Fruit fly (Drosophila melanogaster): ENCODE data around the gene CG32599.

Gene CG32599

DNA sequence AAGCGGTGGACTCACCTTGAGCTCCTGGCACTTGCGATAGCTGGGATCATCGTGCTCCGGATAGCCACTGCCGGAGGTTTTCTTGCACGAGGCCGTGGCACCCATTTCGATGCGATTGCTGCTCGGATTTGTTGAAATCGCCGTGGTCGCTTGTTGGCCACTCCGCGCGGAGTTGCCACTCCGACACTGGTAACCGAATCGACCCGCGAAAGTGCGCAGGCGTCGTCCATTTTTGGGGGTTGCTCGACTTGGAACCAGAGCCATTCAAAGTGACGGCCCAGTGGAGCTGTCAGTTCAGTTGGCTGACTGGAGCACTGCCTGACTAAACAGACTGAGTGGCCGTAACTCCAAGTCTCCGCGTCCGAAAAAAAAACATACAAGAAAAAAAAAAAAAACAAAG, 22.6 kb downstream of the CG32599 start, which contains the start of the genes CG13404 and na:
TSS of gene CG13404 (minus strand) at position 176 of the 400 bp plus-strand sequence.
TSS of gene na (plus strand) at position 293 of the 400 bp plus-strand sequence.
- TF ChIP-seq bab1 (GFP tag; optimal IDR thresholded peaks at IDR 0.05) (no peak), CG1620 (GFP tag; optimal IDR thresholded peaks at IDR 0.05) (no peak), Mnt (GFP tag; optimal IDR thresholded peaks at IDR 0.05) (no peak), toe (GFP tag; optimal IDR thresholded peaks at IDR 0.05) (no peak), CG12768 (GFP tag; optimal IDR thresholded peaks at IDR 0.05) (no peak), pad (GFP tag; optimal IDR thresholded peaks at IDR 0.05) (no peak), kay (GFP tag; ENCODE audit: borderline replicate concordance) (no peak), CG5204 (GFP tag; optimal IDR thresholded peaks at IDR 0.05) (no peak), Crg-1 (GFP tag; optimal IDR thresholded peaks at IDR 0.05) (no peak), cic (GFP tag; optimal IDR thresholded peaks at IDR 0.05) (no peak), CG7101 (tag; optimal IDR thresholded peaks at IDR 0.05) (no peak), CG11617 (GFP tag; optimal IDR thresholded peaks at IDR 0.05) (no peak)

DNA sequence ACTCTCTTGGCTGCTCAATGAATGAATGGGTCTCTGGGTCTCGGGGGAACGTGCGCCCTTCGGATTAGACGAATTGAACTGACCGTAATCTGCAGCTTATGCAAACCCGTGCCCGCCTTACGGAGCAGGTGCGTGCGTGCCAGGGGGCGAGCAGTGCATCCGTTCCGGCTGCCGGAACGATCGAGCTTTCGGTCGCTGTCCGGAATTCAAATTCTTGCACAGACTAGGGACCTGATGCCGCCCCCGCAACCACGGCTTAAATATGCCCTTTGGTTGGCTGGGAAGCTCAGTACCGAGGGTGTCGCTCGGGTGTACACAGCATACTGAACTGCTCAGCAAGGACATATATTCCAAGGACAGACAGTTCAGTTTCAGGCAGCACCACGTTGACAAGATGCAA, 33.9 kb downstream of the CG32599 start, which contains the start of gene Muc12Ea:
TSS of gene Muc12Ea (plus strand) at position 301 of the 400 bp plus-strand sequence.
- TF ChIP-seq ovo (GFP tag; optimal IDR thresholded peaks at IDR 0.05) (no peak), CG7045 (GFP tag; optimal IDR thresholded peaks at IDR 0.05) (no peak), tj (GFP tag; optimal IDR thresholded peaks at IDR 0.05) (no peak), Hr96 (GFP tag; optimal IDR thresholded peaks at IDR 0.05) (no peak), CG33017 (tag; optimal IDR thresholded peaks at IDR 0.05) (no peak), CG7101 (tag; optimal IDR thresholded peaks at IDR 0.05) (no peak), CG12768 (GFP tag; optimal IDR thresholded peaks at IDR 0.05) (no peak), bab1 (GFP tag; optimal IDR thresholded peaks at IDR 0.05) (no peak)

DNA sequence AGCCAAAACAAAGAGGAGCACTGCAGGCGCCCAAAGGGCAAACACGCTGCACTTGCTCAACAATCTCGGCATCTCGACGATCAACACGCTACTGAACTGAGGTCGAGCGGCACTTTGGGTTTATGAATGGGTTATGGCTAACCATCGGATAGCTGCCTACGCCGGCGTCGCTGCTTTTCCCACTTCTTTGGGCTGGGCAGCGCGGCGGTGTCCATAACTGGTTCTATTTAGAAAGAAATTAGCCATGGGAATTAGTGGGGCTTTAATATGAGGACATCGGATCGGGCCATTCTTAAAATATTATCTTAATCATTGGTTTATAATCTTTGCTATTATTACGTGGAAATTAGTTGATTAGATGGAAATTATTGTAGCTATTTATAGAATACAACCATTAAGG, 45.8 kb downstream of the CG32599 start, which contains the start of gene CG9400:
TSS of gene CG9400 (minus strand) at position 101 of the 400 bp plus-strand sequence.
- TF ChIP-seq Crg-1 (GFP tag; optimal IDR thresholded peaks at IDR 0.05): no peak
- TF ChIP-seq CG7045 (GFP tag; optimal IDR thresholded peaks at IDR 0.05): no peak
- no peak for TF ChIP-seq Mnt (GFP tag; optimal IDR thresholded peaks at IDR 0.05)
- TF ChIP-seq CG7101 (tag; optimal IDR thresholded peaks at IDR 0.05): no peak
- TF ChIP-seq CG11617 (GFP tag; optimal IDR thresholded peaks at IDR 0.05): no peak
- TF ChIP-seq CG5204 (GFP tag; optimal IDR thresholded peaks at IDR 0.05): no peak
